Worm (Caenorhabditis elegans) whole organism, late embryonic: ENCODE data around the gene F53H2.3.

Source experiments
- F13H6.1 ChIP-seq: sonication (generic microtip); optimal IDR thresholded peaks from 2 replicates; lab custom pipeline; 2016; ENCODE audit warnings: missing genetic modification characterization, missing compliant biosample characterization
- ama-1 ChIP-seq: fragments of 150-350 bp; optimal IDR thresholded peaks from 2 replicates; lab custom pipeline; 2014
- pha-4 ChIP-seq: fragments of 150-350 bp; optimal IDR thresholded peaks from 2 replicates; lab custom pipeline; 2018; ENCODE audit warnings: missing biosample characterization, missing genetic modification reagents, missing genetic modification characterization
- sox-2 ChIP-seq: fragments of 200-800 bp; sonication (Bioruptor generic); IDR thresholded peaks from 2 replicates; pipeline ENCODE4 v1.3.6; 2022; ENCODE audit warnings: missing genetic modification reagents, missing genetic modification characterization, missing compliant biosample characterization

- TF ChIP-seq sox-2 (GFP tag; lab: Robert Waterston, UW) (no peak), pha-4 (no peak), F13H6.1 (tag; lab: Kevin White, UChicago) (no peak), ama-1 (lab: Kevin White, UChicago) (no peak)
These were observed 1.3 kb downstream of the F53H2.3 start for ce11 chrV:20410285-20410684.
